Worm (Caenorhabditis elegans) whole organism, late embryonic: ENCODE results near the gene Y69A2AR.47.

Experiments
- ceh-19 ChIP-seq: fragments of 200-800 bp; sonication (Bioruptor generic); optimal IDR thresholded peaks from 2 replicates; lab custom pipeline; 2018; ENCODE audit warnings: mild to moderate bottlenecking, missing genetic modification characterization, missing compliant biosample characterization
- hlh-13 ChIP-seq: fragments of 200-800 bp; sonication (Bioruptor generic); optimal IDR thresholded peaks from 2 replicates; lab custom pipeline; 2018; ENCODE audit warnings: mild to moderate bottlenecking, missing genetic modification characterization, missing compliant biosample characterization
- pros-1 ChIP-seq: fragments of 150-350 bp; optimal IDR thresholded peaks from 2 replicates; lab custom pipeline; 2014; ENCODE audit warnings: missing biosample characterization, missing genetic modification reagents, missing genetic modification characterization
- tbx-2 ChIP-seq: sonication (generic microtip); optimal IDR thresholded peaks from 2 replicates; lab custom pipeline; 2016; ENCODE audit warnings: missing genetic modification characterization, missing compliant biosample characterization

DNA sequence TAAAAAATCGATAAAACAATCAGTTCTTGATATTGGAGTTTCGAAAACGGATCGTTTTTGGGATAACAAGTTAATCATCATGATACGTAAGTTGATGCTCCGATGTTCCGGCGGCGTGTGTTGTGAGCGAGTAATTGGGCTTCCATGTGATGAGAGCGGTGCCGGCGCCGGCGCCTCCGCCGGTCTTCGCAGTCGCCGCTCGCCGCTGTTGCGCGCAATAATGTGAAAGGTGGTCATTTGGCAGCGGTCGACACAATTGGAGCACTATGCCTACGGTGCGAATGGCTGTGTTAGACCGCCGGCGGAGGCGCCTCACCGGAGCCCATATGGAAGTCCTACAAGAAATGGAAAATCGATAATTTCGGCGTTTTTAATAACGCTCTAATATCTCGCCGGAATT, 45.7 kb upstream of the Y69A2AR.47 start:
- TF ChIP-seq tbx-2 (tag; lab: Kevin White, UChicago) (no peak), hlh-13 (GFP tag; lab: Kevin White, UChicago) (no peak), ceh-19 (GFP tag; lab: Kevin White, UChicago) (no peak), pros-1 (no peak)
